Worm (Caenorhabditis elegans) whole organism, L4 larva: ENCODE results near the gene prx-5.
A peak's percentile ranks its signal among the peaks of the same experiment; 100 is the strongest.

Source experiments
- F49E8.2 ChIP-seq: sonication (generic microtip); optimal IDR thresholded peaks from 2 replicates; lab custom pipeline; 2016; ENCODE audit warnings: missing compliant biosample characterization, mild to moderate bottlenecking, missing genetic modification characterization, borderline replicate concordance
- egl-27 ChIP-seq: sonication (generic microtip); optimal IDR thresholded peaks from 3 replicates; lab custom pipeline; 2017; ENCODE audit warnings: missing biosample characterization, missing genetic modification reagents, missing genetic modification characterization
- hif-1 ChIP-seq, 2 experiments: sonication (generic microtip); optimal IDR thresholded peaks; 2 replicates each; lab custom pipeline; 2016 to 2017; ENCODE audit warnings: missing compliant biosample characterization in 2 of 2, missing genetic modification characterization in 2 of 2, missing genetic modification reagents in 2 of 2, missing genotype in 2 of 2, mild to moderate bottlenecking in 1 of 2
- madf-9 ChIP-seq: fragments of 200-800 bp; sonication (Bioruptor generic); conservative IDR thresholded peaks from 2 replicates; pipeline ENCODE4 v1.3.6; 2022; ENCODE audit warnings: missing genetic modification reagents, missing genetic modification characterization, missing compliant biosample characterization
- mep-1 ChIP-seq: fragments of 150-350 bp; sonication (generic microtip); optimal IDR thresholded peaks from 3 replicates; lab custom pipeline; 2014; ENCODE audit warnings: missing biosample characterization, missing genetic modification characterization
- mxl-2 ChIP-seq: fragments of 200-800 bp; sonication (Bioruptor generic); conservative IDR thresholded peaks from 2 replicates; pipeline ENCODE4 v1.3.6; 2022; ENCODE audit warnings: missing genetic modification reagents, missing genetic modification characterization, missing compliant biosample characterization
- nhr-10 ChIP-seq: fragments of 150-350 bp; optimal IDR thresholded peaks from 2 replicates; lab custom pipeline; 2014; ENCODE audit warnings: missing biosample characterization, missing genetic modification characterization
- nhr-11 ChIP-seq: fragments of 150-350 bp; optimal IDR thresholded peaks from 2 replicates; lab custom pipeline; 2014; ENCODE audit warnings: missing biosample characterization, missing genetic modification characterization
- unc-130 ChIP-seq: sonication (generic microtip); optimal IDR thresholded peaks from 2 replicates; lab custom pipeline; 2016; ENCODE audit warnings: missing genetic modification reagents, missing genetic modification characterization, missing compliant biosample characterization
- unc-62 ChIP-seq, 3 experiments: fragments of 150-350 bp in 1 of 3; sonication (generic microtip); optimal IDR thresholded peaks in 2 of 3; peaks in 1 of 3; 1 replicate in 1 of 3; 2 replicates in 2 of 3; lab custom pipeline; 2014 to 2017; ENCODE audit warnings: missing biosample characterization in 3 of 3, missing genetic modification characterization in 3 of 3, missing genetic modification reagents in 3 of 3, missing genotype in 1 of 3

- TF ChIP-seq F49E8.2 (tag; lab: Kevin White, UChicago) (no peak), nhr-10 (tag; lab: Kevin White, UChicago) (no peak), unc-62 (GFP tag; optimal IDR thresholded peaks at IDR 0.05 in 1 of 2; lab: Kevin White, UChicago) (peak in 1 of 2 experiments; percentile 56), unc-62 (tag; optimal IDR thresholded peaks at IDR 0.05; lab: Kevin White, UChicago) (no peak), unc-130 (no peak), mxl-2 (no peak), egl-27 (no peak), madf-9 (no peak), mep-1 (tag; lab: Kevin White, UChicago) (no peak), hif-1 (tag; optimal IDR thresholded peaks at IDR 0.05; lab: Kevin White, UChicago) (no peak), nhr-11 (no peak)
Observed at ce11 chrII:8730281-8730680, 25.7 kb downstream of the prx-5 start.
